Fruit fly (Drosophila melanogaster) whole organism, embryonic: ENCODE results near the gene CG9717.

Experiments
- Abd-B ChIP-seq: fragments of 200-800 bp; sonication (Bioruptor generic); optimal IDR thresholded peaks from 2 replicates; lab custom pipeline; 2018; ENCODE audit warnings: missing biosample characterization, mild to moderate bottlenecking, missing genetic modification characterization, moderate library complexity
- CG17385 ChIP-seq: fragments of 200-800 bp; sonication (Bioruptor generic); optimal IDR thresholded peaks from 3 replicates; lab custom pipeline; 2018; ENCODE audit warnings: missing biosample characterization, mild to moderate bottlenecking, missing genetic modification characterization
- exex ChIP-seq: fragments of 200-800 bp; sonication (Bioruptor generic); optimal IDR thresholded peaks from 4 replicates; lab custom pipeline; 2018; ENCODE audit warnings: missing biosample characterization, mild to moderate bottlenecking, missing genetic modification characterization, moderate library complexity
- fd64A ChIP-seq: fragments of 200-800 bp; sonication (Bioruptor generic); optimal IDR thresholded peaks from 3 replicates; lab custom pipeline; 2018; ENCODE audit warnings: missing biosample characterization, mild to moderate bottlenecking, missing genetic modification characterization
- hb ChIP-seq: fragments of 200-800 bp; sonication (Bioruptor generic); IDR thresholded peaks from 3 replicates; pipeline ENCODE4 v1.3.6; 2022; ENCODE audit warnings: missing biosample characterization, missing genetic modification characterization; ENCODE audit not compliant: partially characterized antibody
- pho ChIP-seq: fragments of 200-800 bp; sonication (Bioruptor generic); optimal IDR thresholded peaks from 2 replicates; lab custom pipeline; 2016; ENCODE audit warnings: missing biosample characterization, missing genetic modification characterization

DNA sequence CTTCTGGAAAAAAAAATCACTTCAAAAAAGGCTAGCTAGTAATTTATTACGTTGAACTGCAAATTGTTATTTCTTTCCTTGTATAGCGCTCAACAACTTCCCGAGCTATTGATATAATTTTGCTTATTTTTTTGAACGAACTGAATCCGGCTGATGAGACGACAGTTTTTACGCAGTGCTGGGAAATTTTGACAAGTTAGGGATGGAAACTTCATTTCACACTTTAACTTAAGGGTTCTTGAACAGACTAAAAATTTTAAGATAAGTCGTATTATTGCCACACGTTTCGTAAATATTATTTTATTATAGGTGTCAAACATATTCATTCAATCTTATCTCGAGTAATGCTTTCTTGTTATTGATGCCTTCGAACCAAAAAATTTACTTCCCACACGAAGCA is 3.6 kb downstream of the CG9717 start, which contains the start of gene Rpt6R:
- no peak for TF ChIP-seq Abd-B (GFP tag; lab: Kevin White, UChicago)
- no peak for TF ChIP-seq CG17385 (GFP tag; lab: Kevin White, UChicago)
- no peak for TF ChIP-seq exex (tag; lab: Kevin White, UChicago)
- TF ChIP-seq pho (GFP tag; lab: Kevin White, UChicago), result no peak
- TF ChIP-seq hb (GFP tag; lab: Robert Waterston, UW), result no peak
- no peak for TF ChIP-seq fd64A (GFP tag; lab: Kevin White, UChicago)
